Worm (Caenorhabditis elegans) whole organism, mixed stage, embryonic: ENCODE measurements around the gene nap-1.

Source experiments
- M03D4.4 ChIP-seq: sonication (generic microtip); optimal IDR thresholded peaks from 2 replicates; lab custom pipeline; 2017; ENCODE audit warnings: mild to moderate bottlenecking, missing genetic modification characterization, missing compliant biosample characterization
- bed-3 ChIP-seq: fragments of 200-800 bp; sonication (Bioruptor generic); optimal IDR thresholded peaks from 3 replicates; lab custom pipeline; 2018; ENCODE audit warnings: mild to moderate bottlenecking, missing genetic modification characterization, moderate library complexity, missing compliant biosample characterization
- blmp-1 ChIP-seq: fragments of 150-350 bp; optimal IDR thresholded peaks from 2 replicates; lab custom pipeline; 2014; ENCODE audit warnings: missing biosample characterization, missing genetic modification characterization
- ceh-43 ChIP-seq: fragments of 200-800 bp; sonication (Bioruptor generic); optimal IDR thresholded peaks from 2 replicates; lab custom pipeline; 2018; ENCODE audit warnings: mild to moderate bottlenecking, missing genetic modification characterization, moderate library complexity, missing compliant biosample characterization
- ceh-83 ChIP-seq: fragments of 200-800 bp; sonication (Bioruptor generic); optimal IDR thresholded peaks from 2 replicates; lab custom pipeline; 2018; ENCODE audit warnings: mild to moderate bottlenecking, missing genetic modification characterization, missing compliant biosample characterization
- ces-1 ChIP-seq: fragments of 150-350 bp; optimal IDR thresholded peaks from 2 replicates; lab custom pipeline; 2014; ENCODE audit warnings: missing biosample characterization, missing genetic modification reagents, missing genetic modification characterization
- cnd-1 ChIP-seq: fragments of 200-800 bp; sonication (Bioruptor generic); optimal IDR thresholded peaks from 2 replicates; lab custom pipeline; 2018; ENCODE audit warnings: mild to moderate bottlenecking, missing genetic modification characterization, missing compliant biosample characterization
- drap-1 ChIP-seq: fragments of 200-800 bp; sonication (Bioruptor generic); optimal IDR thresholded peaks from 3 replicates; lab custom pipeline; 2018; ENCODE audit warnings: mild to moderate bottlenecking, missing genetic modification characterization, missing compliant biosample characterization
- elt-3 ChIP-seq: fragments of 150-350 bp; optimal IDR thresholded peaks from 2 replicates; lab custom pipeline; 2014; ENCODE audit warnings: missing biosample characterization, missing genetic modification characterization
- flh-1 ChIP-seq: fragments of 200-800 bp; sonication (Bioruptor generic); optimal IDR thresholded peaks from 2 replicates; lab custom pipeline; 2018; ENCODE audit warnings: mild to moderate bottlenecking, missing genetic modification characterization, moderate library complexity, missing compliant biosample characterization
- ham-2 ChIP-seq: fragments of 200-800 bp; sonication (Bioruptor generic); optimal IDR thresholded peaks from 2 replicates; lab custom pipeline; 2018; ENCODE audit warnings: mild to moderate bottlenecking, missing genetic modification characterization, missing compliant biosample characterization
- hlh-1 ChIP-seq: fragments of 150-350 bp; optimal IDR thresholded peaks from 2 replicates; lab custom pipeline; 2014; ENCODE audit warnings: missing biosample characterization, missing genetic modification reagents, missing genetic modification characterization
- lin-32 ChIP-seq: fragments of 200-800 bp; sonication (Bioruptor generic); optimal IDR thresholded peaks from 2 replicates; lab custom pipeline; 2018; ENCODE audit warnings: mild to moderate bottlenecking, missing genetic modification characterization, missing compliant biosample characterization
- lsy-2 ChIP-seq: fragments of 150-350 bp; optimal IDR thresholded peaks from 2 replicates; lab custom pipeline; 2014; ENCODE audit warnings: missing biosample characterization, missing genetic modification characterization
- mab-5 ChIP-seq: fragments of 150-350 bp; optimal IDR thresholded peaks from 2 replicates; lab custom pipeline; 2014; ENCODE audit warnings: missing biosample characterization, missing genetic modification characterization
- mep-1 ChIP-seq: fragments of 150-350 bp; optimal IDR thresholded peaks from 2 replicates; lab custom pipeline; 2017; ENCODE audit warnings: missing biosample characterization, missing genetic modification reagents, missing genetic modification characterization, inconsistent platforms
- mls-2 ChIP-seq: sonication (generic microtip); optimal IDR thresholded peaks from 2 replicates; lab custom pipeline; 2016; ENCODE audit warnings: mild to moderate bottlenecking, missing genetic modification characterization, moderate library complexity, missing compliant biosample characterization
- nhr-12 ChIP-seq: fragments of 150-350 bp; optimal IDR thresholded peaks from 2 replicates; lab custom pipeline; 2014; ENCODE audit warnings: missing biosample characterization, missing genetic modification characterization
- nhr-2 ChIP-seq: fragments of 150-350 bp; optimal IDR thresholded peaks from 2 replicates; lab custom pipeline; 2014; ENCODE audit warnings: missing biosample characterization, missing genetic modification characterization
- nhr-237 ChIP-seq: fragments of 150-350 bp; optimal IDR thresholded peaks from 2 replicates; lab custom pipeline; 2014; ENCODE audit warnings: missing biosample characterization, missing genetic modification characterization
- nhr-28 ChIP-seq: fragments of 150-350 bp; optimal IDR thresholded peaks from 2 replicates; lab custom pipeline; 2014; ENCODE audit warnings: missing biosample characterization, missing genetic modification characterization
- nhr-76 ChIP-seq: sonication (generic microtip); optimal IDR thresholded peaks from 2 replicates; lab custom pipeline; 2017; ENCODE audit warnings: missing biosample characterization, missing genetic modification characterization
- pha-4 ChIP-seq: fragments of 150-350 bp; optimal IDR thresholded peaks from 2 replicates; lab custom pipeline; 2018; ENCODE audit warnings: missing biosample characterization, missing genetic modification reagents, missing genetic modification characterization
- sem-2 ChIP-seq: fragments of 200-800 bp; sonication (Bioruptor generic); optimal IDR thresholded peaks from 2 replicates; lab custom pipeline; 2018; ENCODE audit warnings: mild to moderate bottlenecking, missing genetic modification characterization, missing compliant biosample characterization
- sptf-1 ChIP-seq: sonication (generic microtip); optimal IDR thresholded peaks from 2 replicates; lab custom pipeline; 2017; ENCODE audit warnings: mild to moderate bottlenecking, missing genetic modification characterization, moderate library complexity, missing compliant biosample characterization
- tbx-8 ChIP-seq: fragments of 200-800 bp; sonication (Bioruptor generic); optimal IDR thresholded peaks from 2 replicates; lab custom pipeline; 2018; ENCODE audit warnings: mild to moderate bottlenecking, missing genetic modification characterization, moderate library complexity, missing compliant biosample characterization
- unc-120 ChIP-seq: sonication (generic microtip); optimal IDR thresholded peaks from 2 replicates; lab custom pipeline; 2017; ENCODE audit warnings: missing genetic modification characterization, missing compliant biosample characterization; ENCODE audit not compliant: poor library complexity, severe bottlenecking
- unc-39 ChIP-seq: fragments of 150-350 bp; optimal IDR thresholded peaks from 2 replicates; lab custom pipeline; 2014; ENCODE audit warnings: missing biosample characterization, missing genetic modification characterization
- unc-62 ChIP-seq: fragments of 150-350 bp; optimal IDR thresholded peaks from 2 replicates; lab custom pipeline; 2014; ENCODE audit warnings: missing biosample characterization, missing genetic modification reagents, missing genetic modification characterization
- zip-8 ChIP-seq: fragments of 150-350 bp; optimal IDR thresholded peaks from 2 replicates; lab custom pipeline; 2014; ENCODE audit warnings: missing biosample characterization, missing genetic modification characterization
- ztf-11 ChIP-seq: fragments of 150-350 bp; optimal IDR thresholded peaks from 2 replicates; lab custom pipeline; 2014; ENCODE audit warnings: missing biosample characterization, missing genetic modification characterization

The nap-1 gene

DNA sequence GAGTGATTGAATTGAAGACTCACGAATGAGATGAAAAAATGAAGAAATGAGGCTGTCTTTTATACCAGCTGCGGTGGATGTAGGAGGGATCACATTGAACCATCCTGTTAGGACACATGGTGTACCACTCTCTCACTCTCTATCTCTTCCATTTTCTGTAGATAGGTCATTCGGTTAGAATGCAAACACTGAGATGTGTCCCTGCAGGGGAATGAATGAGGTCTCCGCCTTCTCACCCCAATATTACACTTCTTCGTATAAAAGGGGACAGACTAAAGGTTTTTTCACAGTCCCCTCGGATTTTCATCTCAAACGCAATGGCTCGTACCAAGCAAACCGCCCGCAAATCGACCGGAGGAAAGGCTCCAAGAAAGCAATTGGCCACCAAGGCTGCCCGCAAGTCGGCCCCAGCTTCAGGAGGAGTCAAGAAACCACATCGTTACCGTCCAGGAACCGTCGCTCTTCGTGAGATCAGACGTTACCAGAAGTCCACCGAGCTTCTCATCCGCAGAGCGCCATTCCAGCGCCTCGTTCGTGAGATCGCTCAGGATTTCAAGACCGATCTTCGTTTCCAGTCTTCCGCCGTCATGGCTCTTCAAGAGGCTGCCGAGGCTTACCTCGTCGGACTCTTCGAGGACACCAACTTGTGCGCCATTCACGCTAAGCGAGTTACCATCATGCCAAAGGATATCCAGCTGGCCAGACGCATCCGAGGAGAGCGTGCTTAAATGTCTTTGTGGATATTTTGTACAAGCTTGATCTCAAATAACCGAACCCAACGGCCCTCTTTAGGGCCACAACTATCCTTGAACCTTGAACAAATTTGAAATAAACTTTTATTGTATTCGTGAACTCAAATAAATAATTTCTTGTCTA, 44.9 kb downstream of the nap-1 start, which contains the start of gene his-32 (continued):
- peak; percentile 72 for TF ChIP-seq tbx-8 (GFP tag; lab: Kevin White, UChicago)
- TF ChIP-seq blmp-1, result no peak
- peak; percentile 76 for TF ChIP-seq ceh-83 (GFP tag; lab: Kevin White, UChicago)
- TF ChIP-seq unc-39 (tag; lab: Kevin White, UChicago), result peak; percentile 96
- peak; percentile 45 for TF ChIP-seq ceh-43 (GFP tag; lab: Kevin White, UChicago)
- TF ChIP-seq mab-5 (tag; lab: Kevin White, UChicago), result no peak
- peak; percentile 78 for TF ChIP-seq lsy-2 (tag; lab: Kevin White, UChicago)
- TF ChIP-seq sptf-1, result peak; percentile 70
- TF ChIP-seq sem-2 (GFP tag; lab: Kevin White, UChicago), result peak; percentile 78

DNA sequence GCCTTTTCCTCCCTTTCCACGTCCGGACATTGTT, 45.3 kb downstream of the nap-1 start, which contains the start of gene his-31:
Gene his-31, minus strand, starts transcription at position 30 of the 34 bp plus-strand sequence.
- TF ChIP-seq sem-2 (GFP tag; lab: Kevin White, UChicago), result no peak
- TF ChIP-seq unc-39 (tag; lab: Kevin White, UChicago), result no peak
- TF ChIP-seq mep-1 (tag; lab: Kevin White, UChicago), result no peak
- TF ChIP-seq nhr-76, result no peak
- no peak for TF ChIP-seq cnd-1 (tag; lab: Kevin White, UChicago)
- no peak for TF ChIP-seq unc-62 (GFP tag; lab: Kevin White, UChicago)
- TF ChIP-seq ham-2, result no peak
- no peak for TF ChIP-seq pha-4 (tag; lab: Kevin White, UChicago)
- no peak for TF ChIP-seq sptf-1
- TF ChIP-seq blmp-1, result no peak
- TF ChIP-seq M03D4.4 (tag; lab: Kevin White, UChicago), result no peak

DNA sequence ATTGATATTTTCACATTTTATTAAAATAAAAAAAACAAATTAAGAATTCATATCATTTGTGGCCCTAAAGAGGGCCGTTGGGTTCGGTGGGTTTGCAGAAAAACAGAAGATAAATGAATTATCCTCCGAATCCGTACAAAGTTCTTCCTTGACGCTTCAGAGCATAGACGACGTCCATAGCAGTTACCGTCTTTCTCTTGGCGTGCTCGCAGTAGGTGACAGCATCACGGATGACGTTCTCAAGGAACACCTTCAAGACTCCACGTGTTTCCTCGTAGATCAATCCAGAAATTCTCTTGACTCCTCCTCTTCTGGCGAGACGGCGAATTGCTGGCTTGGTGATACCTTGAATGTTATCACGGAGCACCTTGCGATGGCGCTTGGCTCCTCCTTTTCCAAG, 45.6 kb downstream of the nap-1 start:
- no peak for TF ChIP-seq elt-3 (tag; lab: Kevin White, UChicago)
- TF ChIP-seq nhr-12 (tag; lab: Kevin White, UChicago), result no peak
- no peak for TF ChIP-seq nhr-237 (tag; lab: Kevin White, UChicago)
- no peak for TF ChIP-seq flh-1 (GFP tag; lab: Kevin White, UChicago)
- TF ChIP-seq ham-2, result no peak
- TF ChIP-seq ceh-83 (GFP tag; lab: Kevin White, UChicago), result no peak
- no peak for TF ChIP-seq mls-2
- TF ChIP-seq ztf-11 (tag; lab: Kevin White, UChicago), result no peak
- TF ChIP-seq unc-62 (GFP tag; lab: Kevin White, UChicago), result no peak
- TF ChIP-seq blmp-1, result no peak
- no peak for TF ChIP-seq nhr-2 (tag; lab: Kevin White, UChicago)
- TF ChIP-seq lin-32, result no peak
- no peak for TF ChIP-seq sem-2 (GFP tag; lab: Kevin White, UChicago)

DNA sequence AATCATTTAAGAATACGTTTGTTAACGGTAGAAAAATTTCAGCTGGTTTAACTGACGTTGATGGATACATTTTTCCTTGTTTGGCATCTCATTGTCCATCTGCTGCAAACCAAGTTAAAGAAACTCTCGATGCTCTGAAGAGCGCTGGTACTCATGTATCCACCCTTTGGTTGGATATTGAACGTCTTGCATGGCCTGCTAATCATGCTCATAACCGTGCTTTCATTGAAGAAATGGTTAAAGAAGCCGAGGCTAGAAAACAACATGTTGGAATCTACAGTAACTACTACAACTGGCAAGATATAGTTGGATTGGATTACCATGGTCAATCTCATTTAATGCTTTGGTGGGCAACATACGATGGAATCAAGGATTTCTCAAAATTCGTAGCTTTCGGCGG, 46.1 kb downstream of the nap-1 start:
- TF ChIP-seq tbx-8 (GFP tag; lab: Kevin White, UChicago) (no peak), nhr-76 (no peak), lin-32 (no peak), unc-120 (tag; lab: Kevin White, UChicago) (no peak), lsy-2 (tag; lab: Kevin White, UChicago) (no peak), unc-39 (tag; lab: Kevin White, UChicago) (no peak), nhr-28 (tag; lab: Kevin White, UChicago) (no peak), hlh-1 (tag; lab: Kevin White, UChicago) (no peak), mls-2 (no peak), sptf-1 (no peak), nhr-12 (tag; lab: Kevin White, UChicago) (no peak), bed-3 (GFP tag; lab: Kevin White, UChicago) (no peak), elt-3 (tag; lab: Kevin White, UChicago) (no peak), blmp-1 (no peak), sem-2 (GFP tag; lab: Kevin White, UChicago) (no peak)

DNA sequence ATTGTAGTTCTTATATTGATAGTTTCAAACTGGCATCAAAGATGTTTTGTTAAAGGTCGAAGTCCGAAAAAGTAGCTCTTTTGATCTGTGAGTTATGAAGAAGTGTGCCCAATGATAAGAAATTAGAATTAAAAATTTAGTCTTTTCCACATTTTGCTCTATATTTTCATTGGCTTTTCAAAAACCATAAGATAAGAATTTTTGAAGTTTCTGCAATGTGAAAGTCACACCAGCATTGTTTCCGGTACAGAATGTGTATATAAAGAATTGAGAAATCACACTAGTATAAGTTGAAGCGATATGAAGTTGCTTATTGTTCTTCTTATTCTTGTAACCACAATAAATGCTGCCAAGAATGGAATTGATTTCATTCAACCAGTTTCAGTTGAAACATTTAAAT, 46.6 kb downstream of the nap-1 start, which contains the start of gene lys-10:
Gene lys-10, plus strand, starts transcription at position 301 of the 400 bp plus-strand sequence.
- TF ChIP-seq nhr-2 (tag; lab: Kevin White, UChicago) (no peak), nhr-237 (tag; lab: Kevin White, UChicago) (no peak), mep-1 (tag; lab: Kevin White, UChicago) (no peak), cnd-1 (tag; lab: Kevin White, UChicago) (no peak), M03D4.4 (tag; lab: Kevin White, UChicago) (no peak), lin-32 (no peak), zip-8 (tag; lab: Kevin White, UChicago) (no peak), drap-1 (GFP tag; lab: Kevin White, UChicago) (no peak), tbx-8 (GFP tag; lab: Kevin White, UChicago) (no peak), sptf-1 (no peak), nhr-12 (tag; lab: Kevin White, UChicago) (no peak), pha-4 (tag; lab: Kevin White, UChicago) (no peak), hlh-1 (tag; lab: Kevin White, UChicago) (no peak), ham-2 (no peak), sem-2 (GFP tag; lab: Kevin White, UChicago) (no peak), nhr-76 (no peak), ces-1 (no peak), unc-62 (GFP tag; lab: Kevin White, UChicago) (no peak), ceh-43 (GFP tag; lab: Kevin White, UChicago) (no peak), mls-2 (no peak)
